Fruit fly (Drosophila melanogaster): ENCODE data around the gene shv.

The shv gene

DNA sequence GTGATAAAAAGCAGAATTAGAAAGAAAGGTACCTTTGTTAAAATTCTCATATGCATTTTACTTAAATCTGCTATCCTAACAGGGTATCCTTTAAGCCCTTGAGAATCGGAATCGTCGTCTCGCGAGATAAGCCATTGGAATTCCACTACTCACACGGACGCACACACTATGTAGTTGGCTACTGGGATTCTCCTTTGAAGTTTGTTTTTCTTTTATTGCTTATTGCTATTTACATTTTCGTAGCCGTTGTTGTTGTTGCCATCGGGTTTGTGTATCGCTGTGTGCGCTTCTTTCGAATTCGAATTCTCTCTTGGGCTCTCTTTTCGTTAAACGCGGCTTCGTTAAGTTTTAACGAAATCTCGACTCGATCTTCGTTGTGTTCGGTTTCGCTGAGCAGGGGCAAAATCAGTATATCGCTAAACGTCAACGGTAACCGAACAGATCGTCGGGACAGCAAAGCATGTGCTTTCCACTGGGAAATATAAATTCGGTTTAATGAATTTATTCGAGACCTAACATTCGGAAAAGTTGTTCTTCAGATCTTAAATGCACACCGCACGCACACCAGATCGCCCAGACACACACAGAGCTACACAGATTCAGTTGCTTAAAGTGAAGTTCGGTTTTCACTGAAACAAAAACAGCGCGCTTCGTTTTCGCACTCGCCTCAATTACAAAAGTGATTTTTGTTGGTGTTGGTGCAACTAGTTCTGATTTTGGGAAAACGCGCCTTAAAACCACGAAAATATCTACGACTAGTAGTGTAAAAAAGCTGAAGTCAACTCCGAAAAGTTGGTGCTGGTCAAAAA is 21.9 kb upstream of the shv start, which contains the start of gene ex:
ex (plus strand) TSS at position 408 of the 809 bp plus-strand sequence.
- TF ChIP-seq CG6792 (GFP tag; optimal IDR thresholded peaks at IDR 0.05) (no peak), CG8632 (GFP tag; optimal IDR thresholded peaks at IDR 0.05) (peak; percentile 39), dsx (GFP tag; optimal IDR thresholded peaks at IDR 0.05; ENCODE audit: poor library complexity, severe bottlenecking) (peak; percentile 86), CG9139 (GFP tag; optimal IDR thresholded peaks at IDR 0.05) (peak; percentile 78), dac (GFP tag; optimal IDR thresholded peaks at IDR 0.05) (no peak), Gug (GFP tag; IDR thresholded peaks at IDR 0.05) (no peak), net (GFP tag; optimal IDR thresholded peaks at IDR 0.05) (peak; percentile 33), CG32006 (GFP tag; optimal IDR thresholded peaks at IDR 0.05) (peak; percentile 22), Hr4 (GFP tag; optimal IDR thresholded peaks at IDR 0.05) (no peak), CG4318 (GFP tag; optimal IDR thresholded peaks at IDR 0.05) (no peak), cyc (GFP tag; optimal IDR thresholded peaks at IDR 0.05) (no peak), eg (GFP tag; IDR thresholded peaks at IDR 0.05) (peak; percentile 72; the same call in 2 of the 3 replicates), Eip78C (GFP tag) (peak; percentile 88), CG10631 (GFP tag; optimal IDR thresholded peaks at IDR 0.05) (peak; percentile 17), salr (GFP tag; optimal IDR thresholded peaks at IDR 0.05) (no peak), fkh (GFP tag; optimal IDR thresholded peaks at IDR 0.05) (peak; percentile 99), Ets21C (GFP tag; optimal IDR thresholded peaks at IDR 0.05) (no peak), Sox15 (GFP tag; optimal IDR thresholded peaks at IDR 0.05) (no peak), CG6163 (GFP tag; IDR thresholded peaks at IDR 0.05) (peak; percentile 89), esn (GFP tag; optimal IDR thresholded peaks at IDR 0.05) (peak; percentile 11), Lpt (GFP tag; optimal IDR thresholded peaks at IDR 0.05) (no peak), vri (GFP tag; optimal IDR thresholded peaks at IDR 0.05) (peak; percentile 41), CG8319 (GFP tag; optimal IDR thresholded peaks at IDR 0.05) (no peak), Smox (GFP tag; optimal IDR thresholded peaks at IDR 0.05) (no peak), CG16779 (tag; optimal IDR thresholded peaks at IDR 0.05) (peak; percentile 40), OdsH (GFP tag; optimal IDR thresholded peaks at IDR 0.05) (peak; percentile 21), CG10669 (GFP tag; optimal IDR thresholded peaks at IDR 0.05) (peak; percentile 57), CG3032 (tag; optimal IDR thresholded peaks at IDR 0.05) (peak; percentile 43), Ets96B (tag; optimal IDR thresholded peaks at IDR 0.05) (peak; percentile 46), CG8119 (GFP tag; IDR thresholded peaks at IDR 0.05) (peak; percentile 76; the same call in 2 of the 3 replicates), fd59A (GFP tag; optimal IDR thresholded peaks at IDR 0.05) (peak; percentile 32), CG7368 (GFP tag; optimal IDR thresholded peaks at IDR 0.05) (no peak), pdm3 (GFP tag; optimal IDR thresholded peaks at IDR 0.05) (peak; percentile 17), Met (GFP tag; optimal IDR thresholded peaks at IDR 0.05) (peak; percentile 40), Hr38 (GFP tag; optimal IDR thresholded peaks at IDR 0.05) (no peak), Sox14 (GFP tag; optimal IDR thresholded peaks at IDR 0.05) (peak; percentile 35), Eip75B (GFP tag; optimal IDR thresholded peaks at IDR 0.05) (no peak), CG11902 (GFP tag; optimal IDR thresholded peaks at IDR 0.05) (no peak), achi (GFP tag; optimal IDR thresholded peaks at IDR 0.05) (peak; percentile 55), Blimp-1 (GFP tag; optimal IDR thresholded peaks at IDR 0.05) (no peak), CG6854 (GFP tag; optimal IDR thresholded peaks at IDR 0.05) (peak; percentile 60), Eip93F (GFP tag; optimal IDR thresholded peaks at IDR 0.05) (no peak), topi (GFP tag; optimal IDR thresholded peaks at IDR 0.05) (no peak), CG6808 (GFP tag; optimal IDR thresholded peaks at IDR 0.05) (peak; percentile 66), svp (GFP tag) (peak; percentile 77), CG6276 (GFP tag; optimal IDR thresholded peaks at IDR 0.05) (peak; percentile 67), lz (GFP tag; optimal IDR thresholded peaks at IDR 0.05) (no peak), Hr39 (GFP tag; optimal IDR thresholded peaks at IDR 0.05) (no peak), fd85E (GFP tag; optimal IDR thresholded peaks at IDR 0.05) (no peak), CG11294 (GFP tag; IDR thresholded peaks at IDR 0.05) (no peak), CG1621 (tag; optimal IDR thresholded peaks at IDR 0.05) (peak; percentile 65)

Data from whole organism, prepupa.